Fruit fly (Drosophila melanogaster): ENCODE results near the gene CG5342.

CG5342 gene

dm6 chr3R:11557492-11557965 lies 21.1 kb upstream of the CG5342 start, which contains the start of gene CG10898 (continued):
- no peak for TF ChIP-seq Opbp (GFP tag; IDR thresholded peaks at IDR 0.05; ENCODE audit: partially characterized antibody)
- TF ChIP-seq CG13123 (GFP tag; optimal IDR thresholded peaks at IDR 0.05), result peak; percentile 78
- TF ChIP-seq jing (GFP tag; optimal IDR thresholded peaks at IDR 0.05), result peak; percentile 68
- peak in 1 of 2 experiments; percentile 79 for TF ChIP-seq bsh (GFP tag; optimal IDR thresholded peaks at IDR 0.05)
- no peak for TF ChIP-seq CG15011 (GFP tag; optimal IDR thresholded peaks at IDR 0.05)
- peak; percentile 73 for TF ChIP-seq Drgx (GFP tag; IDR thresholded peaks at IDR 0.05)
- peak; percentile 57 for TF ChIP-seq cwo (GFP tag; optimal IDR thresholded peaks at IDR 0.05)
- TF ChIP-seq CG2889 (GFP tag; IDR thresholded peaks at IDR 0.05), result peak; percentile 80
- TF ChIP-seq CG4282 (GFP tag; optimal IDR thresholded peaks at IDR 0.05), result peak; percentile 59
- TF ChIP-seq Dp (GFP tag; optimal IDR thresholded peaks at IDR 0.05), result peak; percentile 61
- TF ChIP-seq sqz (GFP tag; optimal IDR thresholded peaks at IDR 0.05), result no peak
- TF ChIP-seq HLHmδ (GFP tag; optimal IDR thresholded peaks at IDR 0.05), result no peak
- TF ChIP-seq CG11696 (GFP tag; IDR thresholded peaks at IDR 0.05), result peak; percentile 71
- TF ChIP-seq CG10654 (GFP tag; optimal IDR thresholded peaks at IDR 0.05), result peak; percentile 76
- TF ChIP-seq Dip2 (GFP tag; IDR thresholded peaks at IDR 0.05), result no peak
- peak; percentile 85 for TF ChIP-seq lab (GFP tag; optimal IDR thresholded peaks at IDR 0.05)
- peak; percentile 83 for TF ChIP-seq CG11504 (tag; optimal IDR thresholded peaks at IDR 0.05)
- peak; percentile 75 for TF ChIP-seq CG32767 (GFP tag; IDR thresholded peaks at IDR 0.05)
- TF ChIP-seq CG4404 (GFP tag; IDR thresholded peaks at IDR 0.05), result peak; percentile 52
- TF ChIP-seq pho (GFP tag; optimal IDR thresholded peaks at IDR 0.05), result peak; percentile 90
- TF ChIP-seq CG15269 (tag; optimal IDR thresholded peaks at IDR 0.05), result peak; percentile 82
- TF ChIP-seq Max (GFP tag; optimal IDR thresholded peaks at IDR 0.05), result peak; percentile 67
- TF ChIP-seq z (GFP tag; IDR thresholded peaks at IDR 0.05), result no peak
- TF ChIP-seq vvl (GFP tag; IDR thresholded peaks at IDR 0.05), result peak; percentile 94
- peak; percentile 39; the same call in 1 of the 2 replicates for TF ChIP-seq crol (GFP tag; IDR thresholded peaks at IDR 0.05)
- peak; percentile 91 for TF ChIP-seq CG12659 (GFP tag; optimal IDR thresholded peaks at IDR 0.05)
- TF ChIP-seq Med (GFP tag), result peak; percentile 98
- peak; percentile 90 for TF ChIP-seq mam (GFP tag; optimal IDR thresholded peaks at IDR 0.05)
- no peak for TF ChIP-seq Doc3 (GFP tag; IDR thresholded peaks at IDR 0.05; ENCODE audit: partially characterized antibody)
- TF ChIP-seq ash1 (GFP tag; optimal IDR thresholded peaks at IDR 0.05), result no peak
- TF ChIP-seq CG33213 (GFP tag; optimal IDR thresholded peaks at IDR 0.05), result peak; percentile 85
- TF ChIP-seq Dad (GFP tag; optimal IDR thresholded peaks at IDR 0.05), result peak; percentile 67
- TF ChIP-seq Eip74EF (GFP tag; optimal IDR thresholded peaks at IDR 0.05), result peak in 1 of 2 experiments; percentile 13
- 0 out of 4 replicates have a peak, but pooled peaks have one; percentile 48 for TF ChIP-seq chinmo (GFP tag; IDR thresholded peaks at IDR 0.05; ENCODE audit: partially characterized antibody)
- peak in 1 of 3 experiments; percentile 69 for TF ChIP-seq lola (GFP tag; optimal IDR thresholded peaks at IDR 0.05)
- TF ChIP-seq ranshi (GFP tag; IDR thresholded peaks at IDR 0.05), result peak; percentile 85
- TF ChIP-seq Elba2 (GFP tag; optimal IDR thresholded peaks at IDR 0.05), result peak; percentile 69
- TF ChIP-seq wor (GFP tag; IDR thresholded peaks at IDR 0.05), result peak; percentile 58
- peak; percentile 1 for TF ChIP-seq odd (GFP tag; optimal IDR thresholded peaks at IDR 0.05)
- TF ChIP-seq CG10565 (GFP tag; optimal IDR thresholded peaks at IDR 0.05), result peak; percentile 10
- TF ChIP-seq CG2129 (GFP tag; IDR thresholded peaks at IDR 0.05; ENCODE audit: partially characterized antibody), result no peak
- TF ChIP-seq hth (optimal IDR thresholded peaks at IDR 0.05), result no peak
- peak; percentile 34 for TF ChIP-seq org-1 (GFP tag; optimal IDR thresholded peaks at IDR 0.05)
- no peak for TF ChIP-seq Sry-β (GFP tag; optimal IDR thresholded peaks at IDR 0.05)
- TF ChIP-seq CG3838 (GFP tag; optimal IDR thresholded peaks at IDR 0.05), result peak; percentile 67
- TF ChIP-seq CG4617 (GFP tag; optimal IDR thresholded peaks at IDR 0.05; ENCODE audit: borderline replicate concordance), result peak; percentile 86
- peak; percentile 80 for TF ChIP-seq NC2β (GFP tag; optimal IDR thresholded peaks at IDR 0.05)
- TF ChIP-seq Dip3 (GFP tag; optimal IDR thresholded peaks at IDR 0.05), result peak; percentile 87
- peak; percentile 21; the same call in 1 of the 2 replicates for TF ChIP-seq bbx (GFP tag; IDR thresholded peaks at IDR 0.05; ENCODE audit: partially characterized antibody)

All from whole organism, embryonic.